Fruit fly (Drosophila melanogaster): ENCODE data around the gene CG31848.

The CG31848 gene

dm6 chr2L:13260740-13261139, 4.9 kb downstream of the CG31848 start, which contains the start of gene CG44085:
Gene CG44085 (plus strand): TSS chr2L:13261008.
- no peak for TF ChIP-seq noc (tag; optimal IDR thresholded peaks at IDR 0.05)

DNA sequence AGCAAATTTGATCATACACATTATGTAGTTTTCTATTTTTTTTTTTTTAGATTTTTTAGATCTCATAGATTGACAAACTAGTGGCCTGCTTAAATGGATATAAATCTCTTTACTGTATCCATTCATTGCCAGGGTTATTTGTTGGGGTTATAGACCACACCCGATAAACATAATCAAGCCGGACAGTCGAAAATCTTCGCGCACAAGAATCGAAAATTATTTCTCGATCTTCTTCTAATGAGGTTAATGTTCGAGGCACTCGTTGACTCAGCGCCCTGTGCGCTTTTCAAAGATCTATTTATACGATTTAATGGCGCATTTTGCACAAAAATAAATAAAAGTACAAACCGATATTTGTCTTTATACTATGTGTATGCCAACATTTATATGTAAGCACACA, 6.0 kb downstream of the CG31848 start, which contains the start of gene CG31730:
CG31730 (minus strand) TSS at position 101 of the 400 bp plus-strand sequence.
- no peak for TF ChIP-seq noc (tag; optimal IDR thresholded peaks at IDR 0.05)

DNA sequence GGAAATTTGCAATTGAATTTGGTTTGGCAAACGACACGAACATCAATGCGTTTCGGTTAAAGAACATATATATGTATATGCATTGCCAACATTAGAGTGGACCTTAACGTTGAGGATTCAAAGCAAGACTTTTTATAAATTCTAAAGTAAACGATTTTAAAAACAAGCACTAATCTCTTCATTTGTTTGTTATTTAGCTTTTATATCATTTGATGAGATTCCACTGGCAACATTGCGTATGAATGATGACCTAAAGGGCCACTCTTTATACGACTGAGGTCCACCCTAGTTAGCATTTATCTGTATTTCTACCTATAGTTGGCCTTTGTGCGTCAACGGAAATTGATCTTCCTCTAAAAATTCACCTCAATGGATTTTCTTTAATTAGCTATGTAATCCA, 7.0 kb downstream of the CG31848 start:
- TF ChIP-seq noc (tag; optimal IDR thresholded peaks at IDR 0.05), result no peak

DNA sequence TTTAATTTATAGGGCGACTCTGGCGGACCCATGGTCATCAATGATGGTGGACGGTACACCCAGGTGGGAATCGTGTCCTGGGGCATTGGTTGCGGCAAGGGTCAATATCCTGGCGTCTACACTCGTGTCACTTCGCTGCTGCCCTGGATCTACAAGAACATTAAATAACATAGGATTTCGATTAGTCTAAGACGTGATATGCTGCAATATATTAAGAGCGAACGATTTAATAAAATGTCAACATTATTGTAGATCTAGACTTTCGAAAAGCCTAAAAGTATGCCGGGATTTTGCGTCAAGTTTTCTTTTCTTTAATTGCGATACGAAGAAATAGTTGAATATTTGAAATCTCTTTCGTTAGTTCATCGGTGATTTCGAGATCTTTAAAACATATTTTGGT, 8.5 kb downstream of the CG31848 start, which contains the start of gene Naa20B:
Naa20B (plus strand) TSS at position 301 of the 400 bp plus-strand sequence.
- TF ChIP-seq noc (tag; optimal IDR thresholded peaks at IDR 0.05), result no peak

- TF ChIP-seq noc (tag; optimal IDR thresholded peaks at IDR 0.05), result no peak
Observed at dm6 chr2L:13251167-13251566, 14.5 kb downstream of the CG31848 start.

- no peak for TF ChIP-seq noc (tag; optimal IDR thresholded peaks at IDR 0.05)
Observed at dm6 chr2L:13245855-13246645, 19.6 kb downstream of the CG31848 start, which contains the start of gene CG16820. Gene CG16820 (plus strand): TSS chr2L:13246232.

- no peak for TF ChIP-seq noc (tag; optimal IDR thresholded peaks at IDR 0.05)
Observed at dm6 chr2L:13244759-13245308, 20.8 kb downstream of the CG31848 start.

DNA sequence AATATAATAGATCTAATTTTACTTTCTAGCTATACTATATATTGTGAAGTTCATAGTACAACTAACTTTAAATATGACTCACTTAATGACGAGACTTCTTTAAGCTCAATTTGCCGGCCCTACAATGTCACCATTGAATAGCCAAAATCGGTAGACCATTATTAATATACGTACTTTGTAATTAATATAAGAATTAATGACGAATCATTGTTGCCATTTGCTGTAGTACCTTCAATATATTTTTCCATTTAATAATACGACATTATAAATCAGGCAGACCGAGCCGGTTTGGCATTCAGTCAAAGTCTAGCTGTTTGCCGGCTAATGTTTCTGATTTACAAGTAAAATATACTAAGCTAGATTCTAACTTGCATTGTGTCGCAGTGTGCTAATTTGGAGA, 26.0 kb downstream of the CG31848 start, which contains the start of gene Jhbp13:
Jhbp13 (plus strand) TSS at position 301 of the 400 bp plus-strand sequence.
- no peak for TF ChIP-seq noc (tag; optimal IDR thresholded peaks at IDR 0.05)

dm6 chr2L:13236194-13236593, 29.5 kb downstream of the CG31848 start, which contains the start of gene Jhbp14:
Gene Jhbp14 (plus strand): TSS chr2L:13236494.
- TF ChIP-seq noc (tag; optimal IDR thresholded peaks at IDR 0.05), result no peak

- TF ChIP-seq noc (tag; optimal IDR thresholded peaks at IDR 0.05), result no peak
Observed at dm6 chr2L:13234610-13235489, 30.8 kb downstream of the CG31848 start, which contains the start of gene Mabi. Gene Mabi (minus strand): TSS chr2L:13234660.

DNA sequence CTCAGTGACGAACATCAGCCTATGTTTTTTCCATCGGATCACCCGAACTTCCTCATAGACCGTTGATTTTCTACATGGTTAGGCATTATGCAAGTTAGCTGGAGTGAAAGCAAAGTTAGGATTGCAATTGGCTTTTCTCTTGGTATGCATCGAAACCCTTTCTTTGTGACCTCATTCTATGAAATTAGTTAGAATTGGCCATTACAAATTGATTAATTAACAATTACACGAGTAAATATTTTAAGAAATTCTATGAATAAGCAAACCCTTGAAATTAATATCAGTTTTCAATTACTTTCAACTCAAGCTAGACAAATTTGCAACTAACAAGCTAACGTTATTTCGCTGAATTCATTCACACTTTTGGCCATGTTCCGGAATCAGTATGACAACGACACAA, 33.9 kb downstream of the CG31848 start, which contains the start of gene Prosalpha6T:
Prosalpha6T (plus strand) TSS at position 301 of the 400 bp plus-strand sequence.
- TF ChIP-seq noc (tag; optimal IDR thresholded peaks at IDR 0.05), result no peak

DNA sequence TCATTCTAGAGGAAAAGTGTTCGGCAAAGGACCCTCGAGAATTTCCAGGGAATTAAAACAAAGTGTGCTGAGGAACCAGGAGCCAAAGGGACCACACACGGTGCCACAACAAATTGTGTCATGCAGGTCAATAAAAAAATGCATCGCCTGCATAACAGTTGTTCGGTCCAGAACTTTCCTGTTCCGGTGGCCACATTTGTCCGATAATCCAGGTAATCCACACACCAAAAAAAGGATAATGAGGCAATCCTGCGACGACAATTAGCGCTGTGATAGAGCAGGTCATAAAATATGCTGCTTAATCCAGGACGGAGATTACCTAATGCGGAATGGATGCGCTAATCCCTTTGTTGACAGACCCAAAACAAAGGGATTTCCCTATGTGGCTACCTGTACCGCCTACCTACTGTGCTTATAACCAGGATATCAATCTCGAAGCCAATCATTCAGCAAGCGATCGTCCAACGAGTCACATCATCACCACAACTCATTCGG, 36.2 kb downstream of the CG31848 start, which contains the start of gene CG16815:
CG16815 (plus strand) TSS at position 445 of the 495 bp plus-strand sequence.
- no peak for TF ChIP-seq noc (tag; optimal IDR thresholded peaks at IDR 0.05)

- TF ChIP-seq noc (tag; optimal IDR thresholded peaks at IDR 0.05), result no peak
Observed at dm6 chr2L:13227242-13227641, 38.4 kb downstream of the CG31848 start, which contains the start of gene CG16813. Gene CG16813 (plus strand): TSS chr2L:13227529.

DNA sequence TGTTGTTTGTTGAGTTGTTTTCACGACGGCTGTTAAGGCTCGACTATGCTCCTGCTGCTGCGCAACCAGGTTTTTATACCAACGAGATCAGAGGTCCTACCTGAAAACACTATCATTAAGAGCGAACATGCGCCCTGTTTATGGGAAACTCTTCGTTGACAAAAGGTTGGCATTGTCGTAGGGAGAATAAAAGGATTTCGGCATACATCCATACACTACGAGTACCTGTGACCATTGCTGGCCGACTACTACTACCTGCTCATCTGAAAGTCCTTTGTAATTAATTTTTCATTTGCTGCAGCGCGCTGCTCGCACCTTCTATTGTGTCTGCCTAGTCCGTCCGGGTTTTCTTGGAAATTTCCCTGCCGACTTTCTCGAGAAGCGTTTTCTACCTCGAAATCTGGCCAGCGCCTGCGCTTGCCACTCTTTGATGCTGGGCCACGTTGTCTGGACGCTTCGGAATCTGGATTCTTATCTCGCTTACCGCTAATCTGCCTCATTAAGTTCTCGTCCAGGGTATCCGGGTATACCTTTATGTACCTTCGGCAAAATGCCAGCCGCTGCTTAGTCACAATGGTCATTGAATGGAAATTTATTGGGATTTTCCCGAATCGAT, 40.3 kb downstream of the CG31848 start, which contains the start of gene CG15480:
CG15480 (minus strand) TSS at position 51 of the 616 bp plus-strand sequence.
- no peak for TF ChIP-seq noc (tag; optimal IDR thresholded peaks at IDR 0.05)

DNA sequence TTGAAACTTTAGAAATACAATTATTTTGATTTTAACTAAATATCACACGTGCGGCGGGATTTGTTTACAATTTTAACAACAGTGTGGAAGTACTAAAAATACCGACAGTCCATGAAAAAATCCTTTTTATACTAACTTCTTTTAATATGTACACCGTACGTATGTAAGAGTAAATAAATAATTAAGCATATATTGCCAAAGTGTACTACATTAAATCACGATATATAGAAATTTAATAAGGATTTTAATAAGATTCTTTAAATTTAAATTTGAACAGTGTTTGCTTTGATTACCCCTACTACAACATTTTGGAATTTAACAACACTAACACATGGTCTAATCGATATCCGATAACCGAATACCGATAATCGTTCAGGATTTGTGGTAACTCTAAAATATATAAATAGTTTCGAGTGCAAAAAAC, 43.4 kb downstream of the CG31848 start, which contains the start of the genes Ski6 and CG16812:
Ski6 (minus strand) TSS at position 205 of the 424 bp plus-strand sequence.
CG16812 (plus strand) TSS at position 363 of the 424 bp plus-strand sequence.
- TF ChIP-seq noc (tag; optimal IDR thresholded peaks at IDR 0.05), result no peak

All from whole organism, larva.